Worm (Caenorhabditis elegans) whole organism, early embryonic: ENCODE measurements around the gene K12H6.2.
"Not testable (repeated sequence)": the region's sequence is repeated elsewhere in the genome, so short reads cannot be mapped to it uniquely, and the experiment has no call there.

Experiments
- B0310.2 ChIP-seq: sonication (generic microtip); optimal IDR thresholded peaks from 2 replicates; lab custom pipeline; 2016; ENCODE audit warnings: mild to moderate bottlenecking, missing genetic modification characterization, missing compliant biosample characterization
- F13C5.2 ChIP-seq: sonication (generic microtip); optimal IDR thresholded peaks from 2 replicates; lab custom pipeline; 2017; ENCODE audit warnings: mild to moderate bottlenecking, missing genetic modification characterization, inconsistent platforms, missing compliant biosample characterization
- ama-1 ChIP-seq: fragments of 150-350 bp; optimal IDR thresholded peaks from 2 replicates; lab custom pipeline; 2014
- ceh-13 ChIP-seq: fragments of 200-800 bp; sonication (Bioruptor generic); optimal IDR thresholded peaks from 2 replicates; lab custom pipeline; 2018; ENCODE audit warnings: mild to moderate bottlenecking, missing genetic modification characterization, missing compliant biosample characterization
- ceh-36 ChIP-seq: sonication (generic microtip); optimal IDR thresholded peaks from 2 replicates; lab custom pipeline; 2016; ENCODE audit warnings: missing genetic modification characterization, inconsistent platforms, missing compliant biosample characterization
- ets-7 ChIP-seq: sonication (generic microtip); optimal IDR thresholded peaks from 2 replicates; lab custom pipeline; 2016; ENCODE audit warnings: missing genotype, missing genetic modification characterization, missing compliant biosample characterization
- flt-1 ChIP-seq: fragments of 200-800 bp; sonication (Bioruptor generic); IDR thresholded peaks from 2 replicates; pipeline ENCODE4 v1.3.6; 2022; ENCODE audit warnings: missing genetic modification characterization, missing compliant biosample characterization
- hmbx-1 ChIP-seq: sonication (generic microtip); optimal IDR thresholded peaks from 2 replicates; lab custom pipeline; 2016; ENCODE audit warnings: mild to moderate bottlenecking, missing genetic modification characterization, missing compliant biosample characterization
- hmg-4 ChIP-seq: fragments of 200-800 bp; sonication (Bioruptor generic); optimal IDR thresholded peaks from 2 replicates; lab custom pipeline; 2018; ENCODE audit warnings: mild to moderate bottlenecking, missing genetic modification characterization, missing compliant biosample characterization
- hnd-1 ChIP-seq: sonication (generic microtip); optimal IDR thresholded peaks from 2 replicates; lab custom pipeline; 2016; ENCODE audit warnings: missing genetic modification characterization, missing compliant biosample characterization
- pes-1 ChIP-seq: fragments of 200-800 bp; sonication (Bioruptor generic); IDR thresholded peaks from 2 replicates; pipeline ENCODE4 v1.3.6; 2022; ENCODE audit warnings: missing genetic modification reagents, missing genetic modification characterization, missing compliant biosample characterization
- scrt-1 ChIP-seq: fragments of 200-800 bp; sonication (Bioruptor generic); IDR thresholded peaks from 2 replicates; pipeline ENCODE4 v1.3.6; 2022; ENCODE audit warnings: missing genetic modification characterization, missing compliant biosample characterization
- tbx-11 ChIP-seq: fragments of 200-800 bp; sonication (Bioruptor generic); IDR thresholded peaks from 2 replicates; pipeline ENCODE4 v1.3.6; 2022; ENCODE audit warnings: missing genetic modification characterization, missing compliant biosample characterization

DNA sequence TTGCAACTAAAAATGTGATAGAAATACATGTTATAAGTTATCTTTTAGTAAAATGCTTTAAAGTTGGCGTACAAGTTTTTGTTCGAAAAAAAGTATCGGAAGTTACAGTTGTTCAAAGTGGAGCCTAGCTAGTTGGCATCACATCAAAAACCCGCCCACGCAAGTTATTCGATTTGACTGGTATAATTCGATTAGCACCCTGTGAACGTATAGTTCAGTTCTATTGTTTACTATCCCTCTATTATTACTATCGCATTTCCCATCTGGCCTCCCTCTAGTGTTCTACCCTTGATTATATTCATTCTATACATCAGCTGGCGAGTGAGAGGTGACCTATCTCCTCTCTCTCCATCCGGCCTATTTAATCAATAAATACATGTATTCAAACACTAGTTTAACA, 23.7 kb upstream of the K12H6.2 start, which contains the start of gene Y110A2AL.4:
- TF ChIP-seq ets-7 (tag; lab: Kevin White, UChicago); hmg-4 (GFP tag; lab: Kevin White, UChicago); tbx-11 (GFP tag; lab: Robert Waterston, UW); F13C5.2; ceh-36; pes-1 (GFP tag; lab: Robert Waterston, UW); flt-1 (GFP tag; lab: Robert Waterston, UW); hmbx-1 (tag; lab: Kevin White, UChicago); scrt-1; ama-1 (lab: Kevin White, UChicago); B0310.2 (tag; lab: Kevin White, UChicago); ceh-13; hnd-1 (tag; lab: Kevin White, UChicago): not testable (repeated sequence)
